Fruit fly (Drosophila melanogaster) whole organism, embryonic: ENCODE data around the gene Trm7-32.
A peak's percentile ranks its signal among the peaks of the same experiment; 100 is the strongest.

ENCODE experiments used
- CG1024 ChIP-seq: fragments of 200-800 bp; sonication (Bioruptor generic); IDR thresholded peaks from 2 replicates; pipeline ENCODE4 v1.3.6; 2022; ENCODE audit warnings: missing biosample characterization, missing genetic modification characterization
- CG10543 ChIP-seq: fragments of 200-800 bp; sonication (Bioruptor generic); optimal IDR thresholded peaks from 3 replicates; lab custom pipeline; 2017; ENCODE audit warnings: missing biosample characterization, mild to moderate bottlenecking, missing genetic modification characterization, moderate library complexity
- CG13424 ChIP-seq: fragments of 200-800 bp; sonication (Bioruptor generic); optimal IDR thresholded peaks from 2 replicates; lab custom pipeline; 2019; ENCODE audit warnings: missing biosample characterization, mild to moderate bottlenecking, missing genetic modification characterization, moderate library complexity
- CG13775 ChIP-seq: fragments of 200-800 bp; sonication (Bioruptor generic); optimal IDR thresholded peaks from 3 replicates; lab custom pipeline; 2017; ENCODE audit warnings: missing biosample characterization, mild to moderate bottlenecking, missing genetic modification characterization
- CG14014 ChIP-seq: fragments of 200-800 bp; sonication (Bioruptor generic); IDR thresholded peaks from 2 replicates; pipeline ENCODE4 v1.3.6; 2022; ENCODE audit warnings: missing biosample characterization, missing genetic modification characterization
- CG14050 ChIP-seq: fragments of 200-800 bp; sonication (Bioruptor generic); IDR thresholded peaks from 3 replicates; pipeline ENCODE4 v1.3.6; 2022; ENCODE audit warnings: missing biosample characterization, missing genetic modification characterization
- CG15601 ChIP-seq: fragments of 200-800 bp; sonication (Bioruptor generic); optimal IDR thresholded peaks from 3 replicates; lab custom pipeline; 2019; ENCODE audit warnings: missing biosample characterization, mild to moderate bottlenecking, missing genetic modification characterization, moderate library complexity
- CG16863 ChIP-seq: fragments of 200-800 bp; sonication (Bioruptor generic); optimal IDR thresholded peaks from 3 replicates; lab custom pipeline; 2016; ENCODE audit warnings: missing biosample characterization, missing genetic modification characterization
- CG17568 ChIP-seq: fragments of 200-800 bp; sonication (Bioruptor generic); optimal IDR thresholded peaks from 2 replicates; lab custom pipeline; 2018; ENCODE audit warnings: missing biosample characterization, mild to moderate bottlenecking, missing genetic modification characterization, moderate library complexity
- CG3163 ChIP-seq: fragments of 200-800 bp; sonication (Bioruptor generic); optimal IDR thresholded peaks from 3 replicates; lab custom pipeline; 2016; ENCODE audit warnings: missing biosample characterization, missing genetic modification characterization
- CG6272 ChIP-seq: fragments of 200-800 bp; sonication (Bioruptor generic); IDR thresholded peaks from 2 replicates; pipeline ENCODE4 v1.3.6; 2022; ENCODE audit warnings: missing biosample characterization, missing genetic modification characterization
- CG6683 ChIP-seq: fragments of 200-800 bp; sonication (Bioruptor generic); optimal IDR thresholded peaks from 2 replicates; lab custom pipeline; 2017; ENCODE audit warnings: missing biosample characterization, mild to moderate bottlenecking, missing genetic modification characterization, missing genetic modification reagents
- CG7372 ChIP-seq: fragments of 200-800 bp; sonication (Bioruptor generic); IDR thresholded peaks from 2 replicates; pipeline ENCODE4 v1.3.6; 2022; ENCODE audit warnings: missing biosample characterization, missing genetic modification characterization
- CG8359 ChIP-seq: fragments of 200-800 bp; sonication (Bioruptor generic); optimal IDR thresholded peaks from 2 replicates; lab custom pipeline; 2017; ENCODE audit warnings: missing biosample characterization, mild to moderate bottlenecking, missing genetic modification characterization, borderline replicate concordance
- Camta ChIP-seq: fragments of 200-800 bp; sonication (Bioruptor generic); optimal IDR thresholded peaks from 2 replicates; lab custom pipeline; 2016; ENCODE audit warnings: missing biosample characterization, missing genetic modification characterization
- GATAe ChIP-seq: fragments of 200-800 bp; sonication (Bioruptor generic); conservative IDR thresholded peaks from 2 replicates; pipeline ENCODE4 v1.3.6; 2022; ENCODE audit warnings: missing biosample characterization, missing genetic modification characterization
- Lhr ChIP-seq: fragments of 200-800 bp; sonication (Bioruptor generic); optimal IDR thresholded peaks from 3 replicates; lab custom pipeline; 2017; ENCODE audit warnings: mild to moderate bottlenecking, missing biosample characterization, missing genetic modification reagents, missing genetic modification characterization
- MBD-R2 ChIP-seq: fragments of 200-800 bp; sonication (Bioruptor generic); IDR thresholded peaks from 2 replicates; pipeline ENCODE4 v1.3.6; 2022; ENCODE audit warnings: missing biosample characterization, missing genetic modification characterization
- Med ChIP-seq: fragments of 200-800 bp; sonication (Bioruptor generic); peaks from one replicate; lab custom pipeline; 2016; ENCODE audit warnings: missing biosample characterization, missing genetic modification characterization, mild to moderate bottlenecking, inconsistent platforms, moderate library complexity
- NC2β ChIP-seq: fragments of 200-800 bp; sonication (Bioruptor generic); optimal IDR thresholded peaks from 2 replicates; lab custom pipeline; 2016; ENCODE audit warnings: missing biosample characterization, missing genetic modification characterization
- Pdp1 ChIP-seq, 2 experiments: fragments of 200-800 bp; sonication (Bioruptor generic); optimal IDR thresholded peaks; 3 replicates each; lab custom pipeline; 2016; ENCODE audit warnings: missing biosample characterization in 2 of 2, missing genetic modification characterization in 2 of 2, mild to moderate bottlenecking in 1 of 2, moderate library complexity in 1 of 2
- Scr ChIP-seq: fragments of 200-800 bp; sonication (Bioruptor generic); IDR thresholded peaks from 2 replicates; pipeline ENCODE4 v1.3.6; 2022; ENCODE audit warnings: missing biosample characterization, missing genetic modification characterization; ENCODE audit not compliant: partially characterized antibody
- Xbp1 ChIP-seq: fragments of 200-800 bp; sonication (Bioruptor generic); optimal IDR thresholded peaks from 3 replicates; lab custom pipeline; 2016; ENCODE audit warnings: missing biosample characterization, mild to moderate bottlenecking, missing genetic modification characterization
- aop ChIP-seq: fragments of 200-800 bp; sonication (Bioruptor generic); IDR thresholded peaks from 2 replicates; pipeline ENCODE4 v1.3.6; 2022; ENCODE audit warnings: missing biosample characterization, missing genetic modification characterization
- ash1 ChIP-seq: fragments of 200-800 bp; sonication (Bioruptor generic); optimal IDR thresholded peaks from 2 replicates; lab custom pipeline; 2018; ENCODE audit warnings: missing biosample characterization, mild to moderate bottlenecking, missing genetic modification characterization
- bcd ChIP-seq: fragments of 200-800 bp; sonication (Bioruptor generic); optimal IDR thresholded peaks from 2 replicates; lab custom pipeline; 2017; ENCODE audit warnings: missing biosample characterization, mild to moderate bottlenecking, missing genetic modification characterization
- btn ChIP-seq: fragments of 200-800 bp; sonication (Bioruptor generic); optimal IDR thresholded peaks from 2 replicates; lab custom pipeline; 2016; ENCODE audit warnings: missing biosample characterization, missing genetic modification characterization
- chinmo ChIP-seq: fragments of 200-800 bp; sonication (Bioruptor generic); IDR thresholded peaks from 4 replicates; pipeline ENCODE4 v1.3.6; 2022; ENCODE audit warnings: missing biosample characterization, missing genetic modification characterization; ENCODE audit not compliant: partially characterized antibody
- crol ChIP-seq: fragments of 200-800 bp; sonication (Bioruptor generic); IDR thresholded peaks from 2 replicates; pipeline ENCODE4 v1.3.6; 2022; ENCODE audit warnings: missing biosample characterization, missing genetic modification characterization
- cwo ChIP-seq: fragments of 200-800 bp; sonication (Bioruptor generic); optimal IDR thresholded peaks from 3 replicates; lab custom pipeline; 2017; ENCODE audit warnings: missing biosample characterization, missing genetic modification characterization, mild to moderate bottlenecking, moderate library complexity, missing genetic modification reagents
- dm ChIP-seq: fragments of 200-800 bp; sonication (Bioruptor generic); optimal IDR thresholded peaks from 3 replicates; lab custom pipeline; 2016; ENCODE audit warnings: missing biosample characterization, missing genetic modification characterization
- ewg ChIP-seq: fragments of 200-800 bp; sonication (Bioruptor generic); optimal IDR thresholded peaks from 3 replicates; lab custom pipeline; 2017; ENCODE audit warnings: mild to moderate bottlenecking, missing biosample characterization, missing genetic modification reagents, missing genetic modification characterization
- exex ChIP-seq: fragments of 200-800 bp; sonication (Bioruptor generic); optimal IDR thresholded peaks from 4 replicates; lab custom pipeline; 2018; ENCODE audit warnings: missing biosample characterization, mild to moderate bottlenecking, missing genetic modification characterization, moderate library complexity
- gem ChIP-seq: fragments of 200-800 bp; sonication (Bioruptor generic); optimal IDR thresholded peaks from 2 replicates; lab custom pipeline; 2019; ENCODE audit warnings: missing biosample characterization, mild to moderate bottlenecking, missing genetic modification characterization, moderate library complexity
- grn ChIP-seq: fragments of 200-800 bp; sonication (Bioruptor generic); optimal IDR thresholded peaks from 3 replicates; lab custom pipeline; 2017; ENCODE audit warnings: missing biosample characterization, missing genetic modification characterization
- ham ChIP-seq: fragments of 200-800 bp; sonication (Bioruptor generic); IDR thresholded peaks from 2 replicates; pipeline ENCODE4 v1.3.6; 2022; ENCODE audit warnings: missing biosample characterization, missing genetic modification characterization
- hth ChIP-seq: fragments of >200 bp; optimal IDR thresholded peaks from 2 replicates; lab custom pipeline; 2017; ENCODE audit warnings: inconsistent platforms
- knrl ChIP-seq: fragments of 200-800 bp; sonication (Bioruptor generic); IDR thresholded peaks from 3 replicates; pipeline ENCODE4 v1.3.6; 2022; ENCODE audit warnings: missing biosample characterization, missing genetic modification characterization; ENCODE audit not compliant: partially characterized antibody
- mirr ChIP-seq: fragments of 200-800 bp; sonication (Bioruptor generic); optimal IDR thresholded peaks from 3 replicates; lab custom pipeline; 2018; ENCODE audit warnings: missing biosample characterization, mild to moderate bottlenecking, missing genetic modification characterization
- nau ChIP-seq: fragments of 200-800 bp; sonication (Bioruptor generic); optimal IDR thresholded peaks from 3 replicates; lab custom pipeline; 2017; ENCODE audit warnings: missing biosample characterization, mild to moderate bottlenecking, missing genetic modification characterization, missing genetic modification reagents
- pan ChIP-seq, 4 experiments: fragments of >200 bp in 3 of 4; fragments of 200-800 bp in 1 of 4; sonication (Bioruptor generic) in 1 of 4; optimal IDR thresholded peaks in 3 of 4; IDR thresholded peaks in 1 of 4; 2 replicates each; pipeline versions ENCODE4 v1.3.6 to Lab custom; 2017 to 2022; ENCODE audit warnings: missing biosample characterization in 2 of 4, missing genetic modification characterization in 2 of 4, mixed read lengths in 1 of 4
- sc ChIP-seq, 3 experiments: fragments of >200 bp in 2 of 3; fragments of 200-800 bp in 1 of 3; sonication (Bioruptor generic) in 1 of 3; optimal IDR thresholded peaks; 2 replicates in 2 of 3; 3 replicates in 1 of 3; lab custom pipeline; 2017; ENCODE audit warnings: mild to moderate bottlenecking in 1 of 3, missing biosample characterization in 1 of 3, missing genetic modification characterization in 1 of 3, missing genetic modification reagents in 1 of 3
- sd ChIP-seq: fragments of 200-800 bp; sonication (Bioruptor generic); optimal IDR thresholded peaks from 3 replicates; lab custom pipeline; 2018; ENCODE audit warnings: missing biosample characterization, mild to moderate bottlenecking, missing genetic modification characterization, moderate library complexity
- so ChIP-seq: fragments of 200-800 bp; sonication (Bioruptor generic); IDR thresholded peaks from 3 replicates; pipeline ENCODE4 v1.3.6; 2022; ENCODE audit warnings: missing biosample characterization, missing genetic modification characterization
- sqz ChIP-seq: fragments of 200-800 bp; sonication (Bioruptor generic); optimal IDR thresholded peaks from 3 replicates; lab custom pipeline; 2018; ENCODE audit warnings: missing biosample characterization, mild to moderate bottlenecking, missing genetic modification characterization
- stc ChIP-seq: fragments of 200-800 bp; sonication (Bioruptor generic); IDR thresholded peaks from 2 replicates; pipeline ENCODE4 v1.3.6; 2022; ENCODE audit warnings: missing biosample characterization, missing genetic modification characterization
- sug ChIP-seq: fragments of 200-800 bp; optimal IDR thresholded peaks from 2 replicates; lab custom pipeline; 2019; ENCODE audit warnings: missing biosample characterization, mild to moderate bottlenecking, missing genetic modification characterization, moderate library complexity
- ttk ChIP-seq: fragments of 200-800 bp; sonication (Bioruptor generic); IDR thresholded peaks from 2 replicates; pipeline ENCODE4 v2.1.2; 2022; ENCODE audit warnings: missing biosample characterization, missing genetic modification characterization

The Trm7-32 gene

dm6 chr3R:17060809-17061394 lies 20.4 kb downstream of the Trm7-32 start:
- TF ChIP-seq Xbp1: no peak
- no peak for TF ChIP-seq Lhr (GFP tag; lab: Kevin White, UChicago)
- no peak for TF ChIP-seq knrl (GFP tag; lab: Robert Waterston, UW)
- TF ChIP-seq Pdp1 (GFP tag; optimal IDR thresholded peaks at IDR 0.05; lab: Kevin White, UChicago): peak in 1 of 2 experiments; percentile 58
- peak; percentile 36 for TF ChIP-seq Med (GFP tag; lab: Kevin White, UChicago)
- TF ChIP-seq dm (GFP tag; lab: Kevin White, UChicago): no peak
- no peak for TF ChIP-seq CG6272 (GFP tag; lab: Robert Waterston, UW)
- TF ChIP-seq cwo (GFP tag; lab: Kevin White, UChicago): peak; percentile 45
- TF ChIP-seq CG17568 (GFP tag; lab: Kevin White, UChicago): no peak
- TF ChIP-seq ash1 (GFP tag; lab: Kevin White, UChicago): no peak
- TF ChIP-seq btn (GFP tag; lab: Kevin White, UChicago): no peak
- no peak for TF ChIP-seq CG13775 (GFP tag; lab: Kevin White, UChicago)
- TF ChIP-seq chinmo: 0 out of 4 replicates have a peak, but pooled peaks have one; percentile 13
- TF ChIP-seq CG3163: no peak
- TF ChIP-seq mirr (GFP tag; lab: Kevin White, UChicago): peak; percentile 31
- TF ChIP-seq hth (lab: Kevin White, UChicago): no peak
- TF ChIP-seq MBD-R2 (GFP tag; lab: Robert Waterston, UW): no peak
- TF ChIP-seq sug (tag; lab: Kevin White, UChicago): peak; percentile 65
- no peak for TF ChIP-seq Scr (GFP tag; lab: Robert Waterston, UW)
- TF ChIP-seq so (GFP tag; lab: Robert Waterston, UW): no peak
- peak; percentile 71 for TF ChIP-seq GATAe
- no peak for TF ChIP-seq CG13424
- no peak for TF ChIP-seq NC2β (GFP tag; lab: Kevin White, UChicago)
- TF ChIP-seq Camta (GFP tag; lab: Kevin White, UChicago): no peak
- TF ChIP-seq nau: no peak
- no peak for TF ChIP-seq ham (GFP tag; lab: Robert Waterston, UW)
- no peak for TF ChIP-seq CG14050
- TF ChIP-seq CG8359 (GFP tag; lab: Kevin White, UChicago): no peak
- peak; percentile 49 for TF ChIP-seq exex (tag; lab: Kevin White, UChicago)
- TF ChIP-seq CG14014 (GFP tag; lab: Robert Waterston, UW): no peak
- TF ChIP-seq sd (tag; lab: Kevin White, UChicago): no peak
- no peak for TF ChIP-seq ewg (GFP tag; lab: Kevin White, UChicago)
- TF ChIP-seq stc (GFP tag; lab: Robert Waterston, UW): no peak
- TF ChIP-seq grn (GFP tag; lab: Kevin White, UChicago): peak; percentile 15

DNA sequence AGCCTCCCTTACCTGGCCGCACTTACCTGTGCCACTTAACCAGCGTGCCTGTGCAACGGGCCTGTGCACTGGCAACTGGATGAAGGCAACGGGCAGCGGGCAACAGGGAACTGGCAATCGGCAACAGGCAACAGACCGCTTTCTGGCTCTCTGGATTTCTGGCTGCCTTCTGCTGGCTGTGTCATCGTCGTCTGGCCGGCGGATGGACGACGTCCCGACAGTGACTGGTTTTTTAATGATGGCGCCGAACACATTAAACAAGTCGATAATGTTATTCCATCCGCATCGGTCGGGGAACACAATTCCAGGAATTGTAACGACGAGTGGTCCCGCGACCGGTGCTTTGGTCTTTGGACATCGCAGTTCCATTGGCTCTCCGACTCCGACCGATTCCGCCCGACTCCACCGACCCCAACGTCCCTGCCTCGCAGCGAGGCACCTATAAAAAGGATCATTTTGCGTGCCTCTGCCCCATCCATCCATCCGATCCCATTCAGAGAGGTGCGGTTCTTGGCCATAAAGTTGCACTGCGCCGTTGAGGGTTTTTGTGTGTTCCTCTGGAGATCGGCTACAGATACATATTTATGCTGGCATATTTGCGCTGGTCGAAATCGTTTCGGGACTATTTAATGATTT lies 21.4 kb downstream of the Trm7-32 start:
- TF ChIP-seq pan (optimal IDR thresholded peaks at IDR 0.05; lab: Kevin White, UChicago) (no peak), pan (GFP tag; optimal IDR thresholded peaks at IDR 0.05 in 1 of 2, IDR thresholded peaks at IDR 0.05 in 1 of 2) (no peak), CG6683 (GFP tag; lab: Kevin White, UChicago) (no peak), aop (no peak), bcd (GFP tag; lab: Kevin White, UChicago) (no peak), crol (GFP tag; lab: Robert Waterston, UW) (peak; percentile 33; the same call in 1 of the 2 replicates), sqz (GFP tag; lab: Kevin White, UChicago) (no peak), CG10543 (GFP tag; lab: Kevin White, UChicago) (no peak), gem (tag; lab: Kevin White, UChicago) (no peak), CG16863 (GFP tag; lab: Kevin White, UChicago) (no peak), ttk (GFP tag; lab: Robert Waterston, UW) (0 out of 2 replicates have a peak, but pooled peaks have one; percentile 5), CG15601 (tag; lab: Kevin White, UChicago) (no peak), sc (optimal IDR thresholded peaks at IDR 0.05; lab: Kevin White, UChicago) (no peak), sc (GFP tag; optimal IDR thresholded peaks at IDR 0.05; lab: Kevin White, UChicago) (no peak), CG1024 (GFP tag; lab: Robert Waterston, UW) (no peak), chinmo (0 out of 4 replicates have a peak, but pooled peaks have one; percentile 15), CG7372 (GFP tag; lab: Robert Waterston, UW) (no peak)
